Fruit fly (Drosophila melanogaster) whole organism: Measurements from ENCODE around the gene CG3597.

Experiments
- CG8478 ChIP-seq: fragments of >200 bp; optimal IDR thresholded peaks from 2 replicates; lab custom pipeline; 2018; ENCODE audit warnings: inconsistent platforms
- Dll ChIP-seq: fragments of >200 bp; optimal IDR thresholded peaks from 2 replicates; lab custom pipeline; 2017
- EcR ChIP-seq, 2 experiments: fragments of >200 bp; optimal IDR thresholded peaks; 2 replicates each; lab custom pipeline; 2017; ENCODE audit warnings: missing biosample characterization in 2 of 2, missing genetic modification characterization in 2 of 2, missing genetic modification reagents in 2 of 2
- pan ChIP-seq: fragments of >200 bp; optimal IDR thresholded peaks from 2 replicates; lab custom pipeline; 2017
- psq ChIP-seq: fragments of >200 bp; optimal IDR thresholded peaks from 2 replicates; lab custom pipeline; 2017
- usp ChIP-seq: fragments of >200 bp; optimal IDR thresholded peaks from 2 replicates; lab custom pipeline; 2017; ENCODE audit warnings: missing biosample characterization, missing genetic modification characterization, mixed read lengths

Gene CG3597

dm6 chr2L:2365655-2366214, 5.6 kb downstream of the CG3597 start:
- TF ChIP-seq pan (lab: Kevin White, UChicago) (no peak), Dll (no peak), CG8478 (lab: Kevin White, UChicago) (no peak), EcR (GFP tag; optimal IDR thresholded peaks at IDR 0.05; lab: Kevin White, UChicago) (no peak), psq (lab: Kevin White, UChicago) (no peak), usp (GFP tag; lab: Kevin White, UChicago) (no peak)

dm6 chr2L:2365077-2365651, 6.2 kb downstream of the CG3597 start, which contains the start of the genes Rab5 and Axud1:
Gene Rab5, minus strand, starts transcription at chr2L:2365273.
Gene Axud1, plus strand, starts transcription at chr2L:2365345.
- TF ChIP-seq pan (lab: Kevin White, UChicago), result no peak
- TF ChIP-seq CG8478 (lab: Kevin White, UChicago), result no peak
- no peak for TF ChIP-seq EcR (GFP tag; optimal IDR thresholded peaks at IDR 0.05; lab: Kevin White, UChicago)
- no peak for TF ChIP-seq psq (lab: Kevin White, UChicago)
- TF ChIP-seq usp (GFP tag; lab: Kevin White, UChicago), result no peak

dm6 chr2L:2364200-2364754, 7.0 kb downstream of the CG3597 start:
- peak; percentile 87 for TF ChIP-seq CG8478 (lab: Kevin White, UChicago)
- TF ChIP-seq pan (lab: Kevin White, UChicago), result no peak

- TF ChIP-seq psq (lab: Kevin White, UChicago), result no peak
- no peak for TF ChIP-seq EcR (GFP tag; optimal IDR thresholded peaks at IDR 0.05; lab: Kevin White, UChicago)
- TF ChIP-seq Dll, result no peak
- TF ChIP-seq pan (lab: Kevin White, UChicago), result no peak
- no peak for TF ChIP-seq usp (GFP tag; lab: Kevin White, UChicago)
- TF ChIP-seq CG8478 (lab: Kevin White, UChicago), result no peak
Measured at dm6 chr2L:2363626-2364147, 7.6 kb downstream of the CG3597 start.

dm6 chr2L:2362808-2363394, 8.4 kb downstream of the CG3597 start:
- TF ChIP-seq Dll, result no peak
- no peak for TF ChIP-seq psq (lab: Kevin White, UChicago)
- TF ChIP-seq usp (GFP tag; lab: Kevin White, UChicago), result no peak
- no peak for TF ChIP-seq pan (lab: Kevin White, UChicago)
- no peak for TF ChIP-seq EcR (GFP tag; optimal IDR thresholded peaks at IDR 0.05; lab: Kevin White, UChicago)
- TF ChIP-seq CG8478 (lab: Kevin White, UChicago), result no peak

- TF ChIP-seq CG8478 (lab: Kevin White, UChicago) (no peak), pan (lab: Kevin White, UChicago) (no peak), usp (GFP tag; lab: Kevin White, UChicago) (no peak), Dll (no peak), psq (lab: Kevin White, UChicago) (no peak), EcR (GFP tag; optimal IDR thresholded peaks at IDR 0.05; lab: Kevin White, UChicago) (no peak)
Measured at dm6 chr2L:2361893-2362807, 9.2 kb downstream of the CG3597 start.

dm6 chr2L:2357228-2357656, 14.1 kb downstream of the CG3597 start, which contains the start of gene CG9967:
Gene CG9967, minus strand, starts transcription at chr2L:2357356.
- TF ChIP-seq pan (lab: Kevin White, UChicago) (no peak), CG8478 (lab: Kevin White, UChicago) (no peak), psq (lab: Kevin White, UChicago) (no peak), Dll (no peak), EcR (GFP tag; optimal IDR thresholded peaks at IDR 0.05; lab: Kevin White, UChicago) (no peak), usp (GFP tag; lab: Kevin White, UChicago) (no peak)

dm6 chr2L:2348479-2348878, 22.8 kb downstream of the CG3597 start:
- TF ChIP-seq Dll, result no peak
- no peak for TF ChIP-seq CG8478 (lab: Kevin White, UChicago)
- TF ChIP-seq EcR (GFP tag; optimal IDR thresholded peaks at IDR 0.05; lab: Kevin White, UChicago), result no peak
- TF ChIP-seq usp (GFP tag; lab: Kevin White, UChicago), result no peak
- TF ChIP-seq pan (lab: Kevin White, UChicago), result no peak
- TF ChIP-seq psq (lab: Kevin White, UChicago), result no peak
